Worm (Caenorhabditis elegans): ENCODE data around the gene B0432.11.

DNA sequence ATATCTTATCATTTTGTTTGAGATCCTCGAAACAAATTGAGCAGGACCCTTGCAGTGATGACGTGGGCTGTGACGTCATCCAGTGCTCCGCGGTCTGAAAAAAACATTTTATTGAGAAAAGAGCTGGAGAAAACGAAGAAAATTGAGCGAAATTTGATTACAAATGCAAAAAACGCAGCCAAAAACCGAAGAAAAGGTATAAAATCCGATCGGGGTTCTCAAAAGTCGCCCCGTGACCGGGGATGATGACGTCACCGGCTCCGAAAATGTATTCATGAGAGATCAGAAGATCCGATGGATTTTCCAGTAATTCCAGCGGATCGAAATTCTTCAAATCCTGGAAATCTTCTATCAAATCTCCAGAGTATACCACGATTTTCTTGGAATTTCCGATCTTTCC, 12.0 kb downstream of the B0432.11 start, which contains the start of gene trul-1:
- TF ChIP-seq ccch-3 (GFP tag; optimal IDR thresholded peaks at IDR 0.05): no peak
- no peak for TF ChIP-seq ceh-58 (GFP tag; IDR thresholded peaks at IDR 0.05)
- TF ChIP-seq ama-1 (optimal IDR thresholded peaks at IDR 0.05): no peak
- TF ChIP-seq ama-1 (GFP tag; optimal IDR thresholded peaks at IDR 0.05): no peak
- TF ChIP-seq snpc-4 (GFP tag; optimal IDR thresholded peaks at IDR 0.05): no peak
- TF ChIP-seq snpc-4 (tag; optimal IDR thresholded peaks at IDR 0.05): no peak
- TF ChIP-seq fkh-3 (tag; optimal IDR thresholded peaks at IDR 0.05): no peak
- TF ChIP-seq lir-1 (GFP tag; conservative IDR thresholded peaks at IDR 0.05): no peak
- no peak for TF ChIP-seq ztf-6 (GFP tag; IDR thresholded peaks at IDR 0.05)
- no peak for TF ChIP-seq mes-4 (tag; optimal IDR thresholded peaks at IDR 0.05)
- TF ChIP-seq ets-4 (GFP tag; optimal IDR thresholded peaks at IDR 0.05): no peak
- no peak for TF ChIP-seq K11D2.4 (GFP tag; IDR thresholded peaks at IDR 0.05)
- TF ChIP-seq egrh-3 (GFP tag; IDR thresholded peaks at IDR 0.05): no peak
- no peak for TF ChIP-seq unc-62 (GFP tag; optimal IDR thresholded peaks at IDR 0.05)
- no peak for TF ChIP-seq ztf-26 (tag; optimal IDR thresholded peaks at IDR 0.05)
- TF ChIP-seq Y56A3A.18 (GFP tag; IDR thresholded peaks at IDR 0.05): no peak

Measured in whole organism, young adult.